Fruit fly (Drosophila melanogaster): ENCODE measurements around the gene Drsl6.

Drsl6 gene

dm6 chr3L:3377965-3378292, 41.7 kb upstream of the Drsl6 start, which contains the start of gene Ids (continued):
- peak; percentile 39; the same call in 1 of the 2 replicates for TF ChIP-seq CG6272 (GFP tag; IDR thresholded peaks at IDR 0.05)
- TF ChIP-seq YL-1 (GFP tag; optimal IDR thresholded peaks at IDR 0.05), result peak; percentile 10
- TF ChIP-seq CG9215 (GFP tag; IDR thresholded peaks at IDR 0.05), result peak; percentile 38
- TF ChIP-seq Pdp1 (GFP tag; optimal IDR thresholded peaks at IDR 0.05), result peak; percentile 38 to 39
- no peak for TF ChIP-seq shn (GFP tag; optimal IDR thresholded peaks at IDR 0.05)
- TF ChIP-seq ac (GFP tag; optimal IDR thresholded peaks at IDR 0.05), result no peak
- TF ChIP-seq CG14710 (tag; optimal IDR thresholded peaks at IDR 0.05), result peak; percentile 29
- peak; percentile 84 for TF ChIP-seq Sox102F (GFP tag; optimal IDR thresholded peaks at IDR 0.05)
- TF ChIP-seq nom (GFP tag; optimal IDR thresholded peaks at IDR 0.05), result peak; percentile 70
- TF ChIP-seq MESR4 (GFP tag; optimal IDR thresholded peaks at IDR 0.05), result no peak
- TF ChIP-seq Ptx1 (GFP tag; IDR thresholded peaks at IDR 0.05), result peak; percentile 84
- TF ChIP-seq CG16863 (GFP tag; optimal IDR thresholded peaks at IDR 0.05), result no peak
- peak; percentile 57; the same call in 1 of the 2 replicates for TF ChIP-seq al (GFP tag; IDR thresholded peaks at IDR 0.05)
- TF ChIP-seq Blimp-1 (GFP tag; optimal IDR thresholded peaks at IDR 0.05), result peak; percentile 65
- TF ChIP-seq CG6654 (GFP tag; optimal IDR thresholded peaks at IDR 0.05), result peak; percentile 11
- peak; percentile 27 for TF ChIP-seq lbe (GFP tag; optimal IDR thresholded peaks at IDR 0.05)
- TF ChIP-seq ab (GFP tag; optimal IDR thresholded peaks at IDR 0.05), result no peak
- no peak for TF ChIP-seq kah (GFP tag; optimal IDR thresholded peaks at IDR 0.05)
- peak; percentile 37 for TF ChIP-seq HLH54F (GFP tag; optimal IDR thresholded peaks at IDR 0.05)
- peak; percentile 73 for TF ChIP-seq esg (GFP tag; conservative IDR thresholded peaks at IDR 0.05)
- peak; percentile 58; the same call in 2 of the 3 replicates for TF ChIP-seq CG14050 (GFP tag; IDR thresholded peaks at IDR 0.05)
- TF ChIP-seq CG13296 (GFP tag; optimal IDR thresholded peaks at IDR 0.05), result peak; percentile 63
- peak; percentile 71 for TF ChIP-seq CG12391 (tag; optimal IDR thresholded peaks at IDR 0.05)
- TF ChIP-seq dati (GFP tag; IDR thresholded peaks at IDR 0.05), result peak; percentile 23; the same call in 1 of the 2 replicates
- peak; percentile 75 for TF ChIP-seq ase (GFP tag; IDR thresholded peaks at IDR 0.05)
- no peak for TF ChIP-seq fd64A (GFP tag; optimal IDR thresholded peaks at IDR 0.05)
- peak; percentile 56 for TF ChIP-seq cwo (GFP tag; optimal IDR thresholded peaks at IDR 0.05)
- no peak for TF ChIP-seq CG11398 (GFP tag; optimal IDR thresholded peaks at IDR 0.05)
- no peak for TF ChIP-seq crc (GFP tag; optimal IDR thresholded peaks at IDR 0.05)
- TF ChIP-seq cad (GFP tag; optimal IDR thresholded peaks at IDR 0.05), result no peak
- TF ChIP-seq dysf (GFP tag; IDR thresholded peaks at IDR 0.05), result peak; percentile 84
- peak; percentile 7 to 77 for TF ChIP-seq bsh (GFP tag; optimal IDR thresholded peaks at IDR 0.05)
- TF ChIP-seq Awh (GFP tag; IDR thresholded peaks at IDR 0.05), result peak; percentile 66
- peak; percentile 64 for TF ChIP-seq CG1024 (GFP tag; IDR thresholded peaks at IDR 0.05)
- peak; percentile 70 for TF ChIP-seq CG2120 (GFP tag; optimal IDR thresholded peaks at IDR 0.05)
- TF ChIP-seq HLHmδ (GFP tag; optimal IDR thresholded peaks at IDR 0.05), result no peak
- 0 out of 2 replicates have a peak, but pooled peaks have one; percentile 26 for TF ChIP-seq ssp (GFP tag; IDR thresholded peaks at IDR 0.05)
- no peak for TF ChIP-seq CG2129 (GFP tag; IDR thresholded peaks at IDR 0.05; ENCODE audit: partially characterized antibody)
- no peak for TF ChIP-seq CG34376 (GFP tag; optimal IDR thresholded peaks at IDR 0.05)
- TF ChIP-seq dmrt99B (tag; optimal IDR thresholded peaks at IDR 0.05), result peak; percentile 83
- TF ChIP-seq h (optimal IDR thresholded peaks at IDR 0.05), result no peak
- no peak for TF ChIP-seq Lpt (GFP tag; optimal IDR thresholded peaks at IDR 0.05)
- peak; percentile 58 for TF ChIP-seq Ssrp (tag; optimal IDR thresholded peaks at IDR 0.05)
- TF ChIP-seq sug (tag; optimal IDR thresholded peaks at IDR 0.05), result peak; percentile 5
- peak; percentile 80 for TF ChIP-seq CG17328 (GFP tag; IDR thresholded peaks at IDR 0.05)
- peak; percentile 14 for TF ChIP-seq gcm2 (GFP tag; optimal IDR thresholded peaks at IDR 0.05)
- no peak for TF ChIP-seq Usf (GFP tag; optimal IDR thresholded peaks at IDR 0.05)
- no peak for TF ChIP-seq CG8359 (GFP tag; optimal IDR thresholded peaks at IDR 0.05; ENCODE audit: borderline replicate concordance)
- no peak for TF ChIP-seq zen2 (GFP tag; IDR thresholded peaks at IDR 0.05; ENCODE audit: partially characterized antibody)
- no peak for TF ChIP-seq her (GFP tag; optimal IDR thresholded peaks at IDR 0.05)
- TF ChIP-seq ap (GFP tag; IDR thresholded peaks at IDR 0.05), result no peak; the same call in 1 of the 2 replicates

Data from whole organism, embryonic.